Worm (Caenorhabditis elegans) whole organism, L1 larva: ENCODE results near the gene hpr-9.

ENCODE experiments used
- C04F5.9 ChIP-seq: sonication (generic microtip); optimal IDR thresholded peaks from 2 replicates; lab custom pipeline; 2016; ENCODE audit warnings: missing genetic modification characterization, missing compliant biosample characterization
- C16A3.4 ChIP-seq: fragments of 150-350 bp; optimal IDR thresholded peaks from 2 replicates; lab custom pipeline; 2014; ENCODE audit warnings: missing biosample characterization, missing genetic modification characterization
- F16B12.6 ChIP-seq: fragments of 150-350 bp; optimal IDR thresholded peaks from 2 replicates; lab custom pipeline; 2014; ENCODE audit warnings: missing biosample characterization, missing genetic modification characterization
- Y116A8C.19 ChIP-seq: sonication (generic microtip); optimal IDR thresholded peaks from 2 replicates; lab custom pipeline; 2016; ENCODE audit warnings: missing compliant biosample characterization, missing genetic modification characterization, borderline replicate concordance
- blmp-1 ChIP-seq: fragments of 150-350 bp; optimal IDR thresholded peaks from 2 replicates; lab custom pipeline; 2014; ENCODE audit warnings: missing biosample characterization, missing genetic modification characterization
- ceh-82 ChIP-seq, 3 experiments: fragments of 150-350 bp in 1 of 3; sonication (generic microtip) in 2 of 3; optimal IDR thresholded peaks; 2 replicates each; lab custom pipeline; 2014 to 2017; ENCODE audit warnings: missing biosample characterization in 3 of 3, missing genetic modification characterization in 3 of 3
- ceh-90 ChIP-seq: sonication (generic microtip); optimal IDR thresholded peaks from 2 replicates; lab custom pipeline; 2016; ENCODE audit warnings: missing genetic modification characterization, missing compliant biosample characterization
- dpl-1 ChIP-seq, 3 experiments: fragments of 150-350 bp in 2 of 3; sonication (generic microtip) in 1 of 3; optimal IDR thresholded peaks; 2 replicates each; lab custom pipeline; 2014 to 2017; ENCODE audit warnings: missing biosample characterization in 3 of 3, missing genetic modification characterization in 3 of 3, missing genetic modification reagents in 3 of 3
- efl-1 ChIP-seq, 4 experiments: fragments of 150-350 bp; optimal IDR thresholded peaks in 3 of 4; peaks in 1 of 4; 1 replicate in 1 of 4; 2 replicates in 3 of 4; lab custom pipeline; 2014; ENCODE audit warnings: missing biosample characterization in 2 of 4, missing genetic modification characterization in 2 of 4, missing genetic modification reagents in 2 of 4
- efl-3 ChIP-seq: fragments of 200-800 bp; sonication (Bioruptor generic); optimal IDR thresholded peaks from 2 replicates; lab custom pipeline; 2018; ENCODE audit warnings: mild to moderate bottlenecking, missing genetic modification characterization, missing compliant biosample characterization
- egl-13 ChIP-seq: sonication (generic microtip); optimal IDR thresholded peaks from 2 replicates; lab custom pipeline; 2016; ENCODE audit warnings: missing genotype, missing genetic modification reagents, missing genetic modification characterization, missing compliant biosample characterization
- elt-2 ChIP-seq: sonication (generic microtip); optimal IDR thresholded peaks from 2 replicates; lab custom pipeline; 2016; ENCODE audit warnings: missing genetic modification characterization, mild to moderate bottlenecking, inconsistent platforms, missing compliant biosample characterization, missing genetic modification reagents
- fkh-10 ChIP-seq: sonication (generic microtip); optimal IDR thresholded peaks from 2 replicates; lab custom pipeline; 2017; ENCODE audit warnings: missing biosample characterization, missing genetic modification reagents, missing genetic modification characterization
- fkh-8 ChIP-seq: sonication (generic microtip); optimal IDR thresholded peaks from 2 replicates; lab custom pipeline; 2016; ENCODE audit warnings: mild to moderate bottlenecking, missing genetic modification characterization, missing compliant biosample characterization
- fos-1 ChIP-seq: fragments of 150-350 bp; optimal IDR thresholded peaks from 2 replicates; lab custom pipeline; 2014; ENCODE audit warnings: missing biosample characterization, missing genetic modification characterization
- grh-1 ChIP-seq: fragments of 200-800 bp; sonication (Bioruptor generic); IDR thresholded peaks from 2 replicates; pipeline ENCODE4 v1.3.6; 2022; ENCODE audit warnings: missing genetic modification reagents, missing genetic modification characterization, missing compliant biosample characterization
- jun-1 ChIP-seq: fragments of 150-350 bp; optimal IDR thresholded peaks from 2 replicates; lab custom pipeline; 2014; ENCODE audit warnings: missing biosample characterization, missing genetic modification reagents, missing genetic modification characterization
- lin-13 ChIP-seq: fragments of 150-350 bp; optimal IDR thresholded peaks from 2 replicates; lab custom pipeline; 2014; ENCODE audit warnings: missing biosample characterization, missing genetic modification reagents, missing genetic modification characterization
- lin-14 ChIP-seq: fragments of 200-800 bp; sonication (Bioruptor generic); optimal IDR thresholded peaks from 2 replicates; lab custom pipeline; 2018; ENCODE audit warnings: mild to moderate bottlenecking, missing genetic modification characterization, moderate library complexity, missing compliant biosample characterization
- lin-35 ChIP-seq, 2 experiments: fragments of 150-350 bp; optimal IDR thresholded peaks; 2 replicates each; lab custom pipeline; 2014; ENCODE audit warnings: missing biosample characterization in 2 of 2, missing genetic modification characterization in 2 of 2, missing genetic modification reagents in 2 of 2
- lin-39 ChIP-seq: fragments of 150-350 bp; optimal IDR thresholded peaks from 2 replicates; lab custom pipeline; 2014; ENCODE audit warnings: missing biosample characterization, missing genetic modification reagents, missing genetic modification characterization
- lir-3 ChIP-seq: sonication (generic microtip); optimal IDR thresholded peaks from 2 replicates; lab custom pipeline; 2016; ENCODE audit warnings: mild to moderate bottlenecking, missing genetic modification characterization, moderate library complexity, missing compliant biosample characterization; ENCODE audit not compliant: poor library complexity
- lsy-2 ChIP-seq, 2 experiments: fragments of 150-350 bp; optimal IDR thresholded peaks; 2 replicates each; lab custom pipeline; 2014; ENCODE audit warnings: missing biosample characterization in 2 of 2, missing genetic modification characterization in 2 of 2
- mab-9 ChIP-seq: fragments of 200-800 bp; sonication (Bioruptor generic); IDR thresholded peaks from 2 replicates; pipeline ENCODE4 v1.3.6; 2022; ENCODE audit warnings: missing genetic modification reagents, missing genetic modification characterization, missing compliant biosample characterization
- mdl-1 ChIP-seq, 2 experiments: fragments of 150-350 bp; optimal IDR thresholded peaks; 2 replicates each; lab custom pipeline; 2014 to 2017; ENCODE audit warnings: missing biosample characterization in 2 of 2, missing genetic modification characterization in 2 of 2, inconsistent platforms in 1 of 2
- nhr-11 ChIP-seq: fragments of 150-350 bp; optimal IDR thresholded peaks from 2 replicates; lab custom pipeline; 2014; ENCODE audit warnings: missing biosample characterization, missing genetic modification characterization
- nhr-19 ChIP-seq: fragments of 200-800 bp; sonication (Bioruptor generic); conservative IDR thresholded peaks from 2 replicates; pipeline ENCODE4 v1.3.6; 2022; ENCODE audit warnings: missing genetic modification characterization, missing compliant biosample characterization
- nhr-20 ChIP-seq: sonication (generic microtip); optimal IDR thresholded peaks from 2 replicates; lab custom pipeline; 2016; ENCODE audit warnings: mild to moderate bottlenecking, missing genetic modification characterization, missing compliant biosample characterization
- nhr-28 ChIP-seq: fragments of 150-350 bp; optimal IDR thresholded peaks from 2 replicates; lab custom pipeline; 2014; ENCODE audit warnings: missing biosample characterization, missing genetic modification characterization
- nhr-47 ChIP-seq: sonication (generic microtip); optimal IDR thresholded peaks from 2 replicates; lab custom pipeline; 2016; ENCODE audit warnings: mild to moderate bottlenecking, missing genetic modification characterization, moderate library complexity, missing compliant biosample characterization
- nhr-71 ChIP-seq: sonication (generic microtip); optimal IDR thresholded peaks from 2 replicates; lab custom pipeline; 2016; ENCODE audit warnings: mild to moderate bottlenecking, missing genetic modification characterization, moderate library complexity, missing compliant biosample characterization
- nhr-85 ChIP-seq: sonication (generic microtip); peaks from one replicate; lab custom pipeline; 2016; ENCODE audit warnings: missing genetic modification characterization, inconsistent platforms, missing compliant biosample characterization
- pag-3 ChIP-seq: sonication (generic microtip); optimal IDR thresholded peaks from 2 replicates; lab custom pipeline; 2017; ENCODE audit warnings: missing genetic modification characterization, mild to moderate bottlenecking, missing compliant biosample characterization, antibody characterized with exemption, borderline replicate concordance; ENCODE audit not compliant: insufficient read depth
- rnt-1 ChIP-seq: sonication (generic microtip); optimal IDR thresholded peaks from 2 replicates; lab custom pipeline; 2016; ENCODE audit warnings: mild to moderate bottlenecking, missing genetic modification characterization, moderate library complexity, missing compliant biosample characterization
- snu-23 ChIP-seq: sonication (generic microtip); optimal IDR thresholded peaks from 2 replicates; lab custom pipeline; 2016; ENCODE audit warnings: missing genetic modification characterization, missing compliant biosample characterization
- sptf-1 ChIP-seq: fragments of 150-350 bp; optimal IDR thresholded peaks from 2 replicates; lab custom pipeline; 2014; ENCODE audit warnings: missing biosample characterization, missing genetic modification characterization
- tbx-2 ChIP-seq: sonication (generic microtip); optimal IDR thresholded peaks from 2 replicates; lab custom pipeline; 2016; ENCODE audit warnings: missing genetic modification characterization, missing compliant biosample characterization
- unc-130 ChIP-seq: fragments of 150-350 bp; optimal IDR thresholded peaks from 2 replicates; lab custom pipeline; 2017; ENCODE audit warnings: missing biosample characterization, missing genetic modification characterization, inconsistent platforms
- unc-30 ChIP-seq: sonication (generic microtip); optimal IDR thresholded peaks from 2 replicates; lab custom pipeline; 2017; ENCODE audit warnings: missing biosample characterization, missing genetic modification characterization
- unc-62 ChIP-seq: fragments of 150-350 bp; optimal IDR thresholded peaks from 2 replicates; lab custom pipeline; 2014; ENCODE audit warnings: missing biosample characterization, missing genetic modification reagents, missing genetic modification characterization
- unc-98 ChIP-seq: fragments of 200-800 bp; sonication (Bioruptor generic); IDR thresholded peaks from 2 replicates; pipeline ENCODE4 v1.3.6; 2022; ENCODE audit warnings: missing genetic modification characterization, missing compliant biosample characterization
- vab-15 ChIP-seq: sonication (generic microtip); optimal IDR thresholded peaks from 2 replicates; lab custom pipeline; 2017; ENCODE audit warnings: missing genotype, mild to moderate bottlenecking, missing genetic modification characterization, missing compliant biosample characterization
- xbp-1 ChIP-seq: sonication (generic microtip); optimal IDR thresholded peaks from 2 replicates; lab custom pipeline; 2016; ENCODE audit warnings: missing genetic modification characterization, missing compliant biosample characterization
- zip-4 ChIP-seq: fragments of 200-800 bp; sonication (Bioruptor generic); optimal IDR thresholded peaks from 2 replicates; lab custom pipeline; 2018; ENCODE audit warnings: mild to moderate bottlenecking, missing genetic modification characterization, moderate library complexity, missing compliant biosample characterization
- ztf-11 ChIP-seq, 2 experiments: sonication (generic microtip); optimal IDR thresholded peaks; 2 replicates each; lab custom pipeline; 2016 to 2017; ENCODE audit warnings: missing genetic modification characterization in 2 of 2, missing biosample characterization in 1 of 2, missing compliant biosample characterization in 1 of 2

hpr-9 gene

DNA sequence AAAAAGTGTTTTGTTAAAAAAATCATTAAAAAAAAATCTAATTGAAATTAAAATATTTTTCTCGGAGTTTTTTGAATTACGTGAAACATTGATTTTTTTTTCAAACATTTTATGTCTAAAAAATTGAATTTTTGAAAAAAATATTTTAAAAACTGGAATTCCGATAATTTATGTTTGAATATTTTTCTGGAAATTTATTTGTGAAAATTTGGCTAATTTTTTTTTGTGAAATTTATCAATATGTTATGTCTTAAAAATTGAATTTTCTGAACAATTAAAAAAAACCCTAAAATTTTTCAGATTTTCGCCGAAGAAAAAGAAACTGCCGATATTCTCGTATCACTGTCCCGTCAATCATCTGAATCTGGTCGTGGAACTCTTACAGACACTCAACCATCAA, 9.0 kb upstream of the hpr-9 start, which contains the start of gene Y39A1A.24 (continued):
- TF ChIP-seq ztf-11 (tag; optimal IDR thresholded peaks at IDR 0.05; lab: Kevin White, UChicago): no peak
- TF ChIP-seq rnt-1 (tag; lab: Kevin White, UChicago): no peak
- TF ChIP-seq nhr-19 (GFP tag; lab: Robert Waterston, UW): no peak

DNA sequence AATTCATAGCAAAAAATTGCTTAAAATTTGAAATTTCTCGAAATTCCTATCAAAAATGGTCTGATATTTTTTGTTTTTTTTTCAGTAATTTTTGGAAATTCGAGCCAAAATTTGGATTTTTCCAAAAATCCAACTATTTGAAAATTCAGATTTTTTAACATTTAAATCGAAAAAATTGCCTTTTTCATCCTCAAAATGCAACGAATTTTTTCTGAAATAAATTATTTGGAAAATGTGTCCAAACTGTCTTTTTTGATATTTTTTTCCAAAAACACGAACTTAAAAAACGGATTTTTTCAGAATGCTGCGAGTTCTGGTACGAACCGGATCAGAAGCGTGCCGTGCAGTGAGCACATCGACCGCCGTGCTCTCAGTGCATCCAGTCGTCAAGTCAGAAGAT, 6.2 kb upstream of the hpr-9 start, which contains the start of gene mrpl-22:
TSS of gene mrpl-22 (plus strand) at position 301 of the 400 bp plus-strand sequence.
- TF ChIP-seq pag-3 (tag; lab: Kevin White, UChicago): no peak
- TF ChIP-seq grh-1: no peak
- no peak for TF ChIP-seq nhr-71 (tag; lab: Kevin White, UChicago)
- TF ChIP-seq C16A3.4 (tag; lab: Kevin White, UChicago): no peak
- TF ChIP-seq snu-23: no peak
- TF ChIP-seq lir-3 (tag; lab: Kevin White, UChicago): no peak
- no peak for TF ChIP-seq ceh-82 (tag; optimal IDR thresholded peaks at IDR 0.05; lab: Kevin White, UChicago)
- TF ChIP-seq blmp-1 (tag; lab: Kevin White, UChicago): no peak
- TF ChIP-seq nhr-11 (tag; lab: Kevin White, UChicago): no peak
- no peak for TF ChIP-seq unc-30 (tag; lab: Kevin White, UChicago)
- no peak for TF ChIP-seq lin-14 (GFP tag; lab: Kevin White, UChicago)
- TF ChIP-seq nhr-19 (GFP tag; lab: Robert Waterston, UW): no peak
- no peak for TF ChIP-seq lin-39
- TF ChIP-seq vab-15 (tag; lab: Kevin White, UChicago): no peak
- no peak for TF ChIP-seq Y116A8C.19 (tag; lab: Kevin White, UChicago)
- no peak for TF ChIP-seq elt-2
- no peak for TF ChIP-seq jun-1 (tag; lab: Kevin White, UChicago)
- TF ChIP-seq unc-98: no peak

DNA sequence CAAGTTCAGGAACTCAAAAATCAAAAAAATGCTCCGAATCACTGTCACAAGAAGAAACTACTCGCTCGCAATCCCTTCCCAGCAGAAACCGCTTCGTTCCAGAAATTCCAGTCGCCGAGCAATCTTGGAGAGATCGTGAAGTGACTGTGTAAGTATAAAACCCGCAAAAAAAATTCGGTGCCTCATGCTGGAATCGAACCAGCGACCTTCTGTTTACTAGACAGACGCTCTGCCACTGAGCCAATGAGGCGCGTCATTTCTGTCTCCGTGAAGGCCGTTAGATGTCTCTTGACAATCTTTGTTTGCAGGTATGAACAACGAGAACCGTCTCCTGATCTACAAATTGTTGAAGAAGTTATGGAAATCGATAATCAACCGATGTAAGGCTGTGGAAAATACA, 3.2 kb downstream of the hpr-9 start:
- TF ChIP-seq mdl-1 (tag; optimal IDR thresholded peaks at IDR 0.05; lab: Kevin White, UChicago): peak in 1 of 2 experiments; percentile 36
- peak; percentile 53 for TF ChIP-seq nhr-19 (GFP tag; lab: Robert Waterston, UW)
- TF ChIP-seq F16B12.6: no peak
- peak; percentile 45 for TF ChIP-seq C16A3.4 (tag; lab: Kevin White, UChicago)
- TF ChIP-seq efl-3 (GFP tag; lab: Kevin White, UChicago): no peak
- TF ChIP-seq xbp-1 (tag; lab: Kevin White, UChicago): peak; percentile 21
- no peak for TF ChIP-seq unc-30 (tag; lab: Kevin White, UChicago)
- no peak for TF ChIP-seq ceh-82 (tag; optimal IDR thresholded peaks at IDR 0.05; lab: Kevin White, UChicago)
- TF ChIP-seq lin-35 (GFP tag; optimal IDR thresholded peaks at IDR 0.05; lab: Kevin White, UChicago): peak; percentile 20 to 72
- TF ChIP-seq zip-4 (GFP tag; lab: Kevin White, UChicago): no peak
- peak; percentile 65 for TF ChIP-seq snu-23
- TF ChIP-seq nhr-85 (tag; lab: Kevin White, UChicago): peak; percentile 79
- peak; percentile 50 for TF ChIP-seq nhr-47 (tag; lab: Kevin White, UChicago)
- no peak for TF ChIP-seq fkh-10 (GFP tag; lab: Kevin White, UChicago)
- peak; percentile 29 to 66 for TF ChIP-seq lsy-2 (tag; optimal IDR thresholded peaks at IDR 0.05; lab: Kevin White, UChicago)
- peak; percentile 1 to 39 for TF ChIP-seq efl-1 (optimal IDR thresholded peaks at IDR 0.05; lab: Kevin White, UChicago)
- TF ChIP-seq efl-1 (GFP tag; optimal IDR thresholded peaks at IDR 0.05 in 1 of 2; lab: Kevin White, UChicago): peak; percentile 32 to 95
- no peak for TF ChIP-seq Y116A8C.19 (tag; lab: Kevin White, UChicago)
- TF ChIP-seq egl-13 (tag; lab: Kevin White, UChicago): no peak
- no peak for TF ChIP-seq fkh-8 (tag; lab: Kevin White, UChicago)
- TF ChIP-seq ceh-90 (tag; lab: Kevin White, UChicago): no peak
- peak; percentile 23 for TF ChIP-seq unc-130 (tag; lab: Kevin White, UChicago)
- TF ChIP-seq mab-9: no peak
- TF ChIP-seq dpl-1 (GFP tag; optimal IDR thresholded peaks at IDR 0.05; lab: Kevin White, UChicago): peak; percentile 26 to 42 (median 35)
- no peak for TF ChIP-seq fos-1 (tag; lab: Kevin White, UChicago)
- no peak for TF ChIP-seq sptf-1 (tag; lab: Kevin White, UChicago)
- TF ChIP-seq C04F5.9 (tag; lab: Kevin White, UChicago): no peak
- no peak for TF ChIP-seq lin-13 (GFP tag; lab: Kevin White, UChicago)
- TF ChIP-seq vab-15 (tag; lab: Kevin White, UChicago): no peak
- TF ChIP-seq unc-62 (GFP tag; lab: Kevin White, UChicago): no peak
- TF ChIP-seq nhr-28 (tag; lab: Kevin White, UChicago): no peak
- TF ChIP-seq nhr-20: peak; percentile 2
- no peak for TF ChIP-seq lin-39
- TF ChIP-seq jun-1 (tag; lab: Kevin White, UChicago): peak; percentile 7
- no peak for TF ChIP-seq blmp-1 (tag; lab: Kevin White, UChicago)
- TF ChIP-seq nhr-71 (tag; lab: Kevin White, UChicago): peak; percentile 48
- TF ChIP-seq tbx-2 (tag; lab: Kevin White, UChicago): peak; percentile 6
- TF ChIP-seq ztf-11 (tag; optimal IDR thresholded peaks at IDR 0.05; lab: Kevin White, UChicago): no peak
